Worm (Caenorhabditis elegans) whole organism, late embryonic: Measurements from ENCODE around the gene T14G11.1.
A peak's percentile ranks its signal among the peaks of the same experiment; 100 is the strongest.

Source experiments
- ceh-2 ChIP-seq: sonication (generic microtip); optimal IDR thresholded peaks from 2 replicates; lab custom pipeline; 2016; ENCODE audit warnings: missing genotype, missing genetic modification characterization, missing compliant biosample characterization
- ceh-34 ChIP-seq: sonication (generic microtip); optimal IDR thresholded peaks from 2 replicates; lab custom pipeline; 2016; ENCODE audit warnings: mild to moderate bottlenecking, missing genetic modification characterization, missing compliant biosample characterization
- elt-2 ChIP-seq: sonication (generic microtip); optimal IDR thresholded peaks from 2 replicates; lab custom pipeline; 2016; ENCODE audit warnings: missing genetic modification reagents, missing genetic modification characterization, missing compliant biosample characterization
- hlh-15 ChIP-seq: sonication (generic microtip); optimal IDR thresholded peaks from 2 replicates; lab custom pipeline; 2016; ENCODE audit warnings: missing genetic modification characterization, missing compliant biosample characterization
- hlh-6 ChIP-seq: sonication (generic microtip); optimal IDR thresholded peaks from 2 replicates; lab custom pipeline; 2016; ENCODE audit warnings: missing genotype, missing genetic modification characterization, missing compliant biosample characterization
- pqm-1 ChIP-seq: sonication (generic microtip); optimal IDR thresholded peaks from 2 replicates; lab custom pipeline; 2016; ENCODE audit warnings: missing genetic modification characterization, missing compliant biosample characterization
- sox-4 ChIP-seq: sonication (generic microtip); optimal IDR thresholded peaks from 2 replicates; lab custom pipeline; 2017; ENCODE audit warnings: mild to moderate bottlenecking, missing genetic modification characterization, inconsistent platforms, missing compliant biosample characterization

- no peak for TF ChIP-seq pqm-1 (tag; lab: Kevin White, UChicago)
- no peak for TF ChIP-seq sox-4 (tag; lab: Kevin White, UChicago)
- peak; percentile 24 for TF ChIP-seq elt-2 (tag; lab: Kevin White, UChicago)
- no peak for TF ChIP-seq ceh-34 (tag; lab: Kevin White, UChicago)
- no peak for TF ChIP-seq hlh-15 (tag; lab: Kevin White, UChicago)
- TF ChIP-seq hlh-6 (tag; lab: Kevin White, UChicago), result no peak
- TF ChIP-seq ceh-2 (tag; lab: Kevin White, UChicago), result no peak
These were observed 4.2 kb downstream of the T14G11.1 start for ce11 chrX:2693026-2693425.
